Fruit fly (Drosophila melanogaster): Measurements from ENCODE around the gene PMCA.

The PMCA gene

dm6 chr4:358093-358929 is at the start of gene PMCA:
Gene PMCA, minus strand, starts transcription at chr4:358917.
- TF ChIP-seq CG12768 (GFP tag; optimal IDR thresholded peaks at IDR 0.05): no peak
- peak; percentile 34 for TF ChIP-seq bab1 (GFP tag; optimal IDR thresholded peaks at IDR 0.05)
- no peak for TF ChIP-seq pad (GFP tag; optimal IDR thresholded peaks at IDR 0.05)
- peak; percentile 53 for TF ChIP-seq kay (GFP tag; ENCODE audit: borderline replicate concordance)
- peak; percentile 33 for TF ChIP-seq tj (GFP tag; optimal IDR thresholded peaks at IDR 0.05)
- TF ChIP-seq Mnt (GFP tag; optimal IDR thresholded peaks at IDR 0.05): peak; percentile 29
- TF ChIP-seq Clk (GFP tag; optimal IDR thresholded peaks at IDR 0.05): no peak

- no peak for TF ChIP-seq pad (GFP tag; optimal IDR thresholded peaks at IDR 0.05)
- TF ChIP-seq CG7045 (GFP tag; optimal IDR thresholded peaks at IDR 0.05): no peak
- TF ChIP-seq Hr96 (GFP tag; optimal IDR thresholded peaks at IDR 0.05): no peak
- no peak for TF ChIP-seq Mnt (GFP tag; optimal IDR thresholded peaks at IDR 0.05)
- TF ChIP-seq Crg-1 (GFP tag; optimal IDR thresholded peaks at IDR 0.05): no peak
- TF ChIP-seq cic (GFP tag; optimal IDR thresholded peaks at IDR 0.05): no peak
- TF ChIP-seq Clk (GFP tag; optimal IDR thresholded peaks at IDR 0.05): no peak
- TF ChIP-seq CG5204 (GFP tag; optimal IDR thresholded peaks at IDR 0.05): peak; percentile 7
- peak; percentile 58 for TF ChIP-seq kay (GFP tag; ENCODE audit: borderline replicate concordance)
- peak; percentile 30 for TF ChIP-seq CG1620 (GFP tag; optimal IDR thresholded peaks at IDR 0.05)
- no peak for TF ChIP-seq CG33017 (tag; optimal IDR thresholded peaks at IDR 0.05)
- TF ChIP-seq CG7101 (tag; optimal IDR thresholded peaks at IDR 0.05): peak; percentile 9
These were observed 48.1 kb upstream of the PMCA start for dm6 chr4:406843-407242.

DNA sequence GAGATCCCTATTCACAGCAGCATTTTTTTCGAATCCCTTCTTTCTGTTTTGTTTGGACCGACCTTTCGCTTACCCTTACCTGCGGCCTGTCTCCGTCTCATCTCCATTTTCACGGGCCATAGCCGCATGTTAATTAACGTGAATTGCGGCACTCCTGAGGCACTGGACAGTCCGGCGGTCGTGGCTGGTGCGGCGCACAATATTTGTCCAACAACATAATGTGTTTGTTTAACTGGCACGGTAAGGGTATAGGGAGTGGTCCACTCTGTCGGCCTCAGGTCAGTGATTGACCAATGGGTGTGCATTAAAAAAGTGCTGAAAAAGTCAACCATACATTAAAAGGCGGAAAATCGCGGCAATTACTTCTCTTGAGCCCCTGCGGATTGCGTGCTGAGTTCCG is 47.6 kb upstream of the PMCA start:
- TF ChIP-seq CG14711 (tag; optimal IDR thresholded peaks at IDR 0.05) (no peak), Hr96 (GFP tag; optimal IDR thresholded peaks at IDR 0.05) (no peak), CG1620 (GFP tag; optimal IDR thresholded peaks at IDR 0.05) (no peak), ovo (GFP tag; optimal IDR thresholded peaks at IDR 0.05) (no peak), CG7101 (tag; optimal IDR thresholded peaks at IDR 0.05) (no peak), CG33017 (tag; optimal IDR thresholded peaks at IDR 0.05) (no peak), pad (GFP tag; optimal IDR thresholded peaks at IDR 0.05) (no peak), toe (GFP tag; optimal IDR thresholded peaks at IDR 0.05) (no peak), kay (GFP tag; ENCODE audit: borderline replicate concordance) (no peak), cnc (optimal IDR thresholded peaks at IDR 0.05) (no peak)

DNA sequence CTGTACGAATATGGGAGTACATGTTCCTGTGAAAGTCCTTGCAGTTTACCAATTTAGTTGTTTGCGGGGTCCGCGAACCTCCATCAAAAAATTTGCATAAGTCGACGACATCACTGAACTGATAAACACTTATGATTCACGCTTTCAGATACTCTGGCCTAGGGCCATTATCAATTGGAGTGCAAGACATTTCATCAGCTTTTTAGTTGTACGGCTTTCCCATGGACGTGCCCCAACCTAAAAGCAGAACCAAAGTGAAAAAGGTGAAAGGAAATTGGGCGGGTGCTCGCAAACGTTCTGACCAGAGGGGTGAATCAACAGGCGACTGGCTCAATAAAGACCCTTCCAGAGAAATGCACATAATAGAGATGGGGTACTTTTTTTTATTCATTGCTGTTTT is 46.5 kb upstream of the PMCA start:
- no peak for TF ChIP-seq cnc (optimal IDR thresholded peaks at IDR 0.05)
- TF ChIP-seq CG7045 (GFP tag; optimal IDR thresholded peaks at IDR 0.05): no peak
- TF ChIP-seq ovo (GFP tag; optimal IDR thresholded peaks at IDR 0.05): no peak
- no peak for TF ChIP-seq kay (GFP tag; ENCODE audit: borderline replicate concordance)
- TF ChIP-seq pad (GFP tag; optimal IDR thresholded peaks at IDR 0.05): no peak
- TF ChIP-seq CG11617 (GFP tag; optimal IDR thresholded peaks at IDR 0.05): no peak
- TF ChIP-seq CG33017 (tag; optimal IDR thresholded peaks at IDR 0.05): no peak
- TF ChIP-seq Hr96 (GFP tag; optimal IDR thresholded peaks at IDR 0.05): no peak
- no peak for TF ChIP-seq Mnt (GFP tag; optimal IDR thresholded peaks at IDR 0.05)
- no peak for TF ChIP-seq CG12768 (GFP tag; optimal IDR thresholded peaks at IDR 0.05)
- TF ChIP-seq CG14711 (tag; optimal IDR thresholded peaks at IDR 0.05): no peak
- no peak for TF ChIP-seq bab1 (GFP tag; optimal IDR thresholded peaks at IDR 0.05)
- no peak for TF ChIP-seq CG5204 (GFP tag; optimal IDR thresholded peaks at IDR 0.05)
- no peak for TF ChIP-seq toe (GFP tag; optimal IDR thresholded peaks at IDR 0.05)

- peak; percentile 3 for TF ChIP-seq pad (GFP tag; optimal IDR thresholded peaks at IDR 0.05)
- no peak for TF ChIP-seq cic (GFP tag; optimal IDR thresholded peaks at IDR 0.05)
- TF ChIP-seq kay (GFP tag; ENCODE audit: borderline replicate concordance): peak; percentile 61
- no peak for TF ChIP-seq CG12768 (GFP tag; optimal IDR thresholded peaks at IDR 0.05)
- TF ChIP-seq Mnt (GFP tag; optimal IDR thresholded peaks at IDR 0.05): no peak
- TF ChIP-seq Hr96 (GFP tag; optimal IDR thresholded peaks at IDR 0.05): no peak
These were observed 45.6 kb upstream of the PMCA start for dm6 chr4:404325-404724.

DNA sequence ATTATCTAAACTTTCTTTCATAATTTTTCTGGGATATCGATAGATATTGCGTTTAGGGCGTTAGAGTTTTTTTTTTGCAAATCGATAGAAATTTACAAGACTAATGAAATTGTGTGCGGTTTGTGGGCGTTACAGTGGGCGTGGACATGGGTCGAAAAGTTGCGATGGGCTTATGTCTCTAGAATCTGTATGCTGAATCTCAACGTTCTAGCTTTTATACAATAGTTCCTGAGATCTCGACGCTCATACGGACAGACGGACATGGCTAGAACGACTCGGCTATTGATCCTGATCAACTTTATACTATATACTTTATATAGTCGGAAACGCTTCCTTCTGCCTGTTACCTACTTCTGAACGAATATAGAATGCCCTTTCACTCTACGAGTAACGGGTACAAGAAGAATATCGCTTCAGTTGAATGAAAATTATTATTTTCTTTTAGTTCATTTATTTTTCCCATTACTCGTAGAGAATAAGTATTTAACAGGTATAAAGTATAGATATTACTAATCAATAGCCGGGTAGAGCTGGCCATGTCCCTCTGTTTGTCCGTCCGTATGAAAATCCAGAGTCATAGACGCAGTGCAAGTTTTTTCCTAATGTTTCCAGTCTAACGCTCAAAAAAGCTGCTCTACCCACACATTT is 44.3 kb upstream of the PMCA start:
- peak; percentile 46 for TF ChIP-seq kay (GFP tag; ENCODE audit: borderline replicate concordance)
- no peak for TF ChIP-seq Hr96 (GFP tag; optimal IDR thresholded peaks at IDR 0.05)

DNA sequence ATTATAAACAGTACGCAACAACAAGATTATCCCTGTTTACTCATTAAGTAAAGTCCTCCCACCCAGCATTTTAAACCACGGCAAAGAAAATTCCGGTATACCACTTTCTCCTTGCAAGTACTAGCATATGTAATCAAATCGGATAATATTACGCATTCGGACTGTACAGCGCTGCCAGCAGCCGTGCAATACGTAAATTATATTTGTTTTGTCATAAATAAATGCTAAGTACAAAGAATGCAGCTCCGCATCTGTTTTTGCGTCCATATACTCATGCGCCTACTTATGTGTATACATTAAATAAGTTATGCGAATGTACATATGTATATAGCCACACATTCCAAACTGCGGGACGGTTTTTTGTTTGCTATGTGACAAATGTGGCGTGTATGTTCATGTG is 39.8 kb upstream of the PMCA start:
- TF ChIP-seq CG11617 (GFP tag; optimal IDR thresholded peaks at IDR 0.05) (no peak), tj (GFP tag; optimal IDR thresholded peaks at IDR 0.05) (no peak), bab1 (GFP tag; optimal IDR thresholded peaks at IDR 0.05) (no peak), CG12768 (GFP tag; optimal IDR thresholded peaks at IDR 0.05) (no peak), CG7045 (GFP tag; optimal IDR thresholded peaks at IDR 0.05) (no peak), Crg-1 (GFP tag; optimal IDR thresholded peaks at IDR 0.05) (no peak)

Data from whole organism, adult.